Fruit fly (Drosophila melanogaster) whole organism, pupa: ENCODE results near the gene Obp99d.

Source experiments
- CG10348 ChIP-seq: fragments of 200-800 bp; sonication (Bioruptor generic); IDR thresholded peaks from 2 replicates; pipeline ENCODE4 v1.3.6; 2022; ENCODE audit warnings: missing biosample characterization, missing genetic modification characterization
- CG17806 ChIP-seq: fragments of 200-800 bp; sonication (Bioruptor generic); optimal IDR thresholded peaks from 2 replicates; lab custom pipeline; 2018; ENCODE audit warnings: missing biosample characterization, mild to moderate bottlenecking, missing genetic modification characterization, moderate library complexity
- CG32121 ChIP-seq: fragments of 200-800 bp; sonication (Bioruptor generic); IDR thresholded peaks from 2 replicates; pipeline ENCODE4 v1.3.6; 2022; ENCODE audit warnings: missing biosample characterization, missing genetic modification characterization
- CG8301 ChIP-seq: fragments of 200-800 bp; sonication (Bioruptor generic); optimal IDR thresholded peaks from 2 replicates; lab custom pipeline; 2018; ENCODE audit warnings: missing biosample characterization, mild to moderate bottlenecking, missing genetic modification characterization
- fd96Ca ChIP-seq: fragments of 200-800 bp; sonication (Bioruptor generic); IDR thresholded peaks from 3 replicates; pipeline ENCODE4 v1.3.6; 2022; ENCODE audit warnings: missing biosample characterization, missing genetic modification characterization
- rn ChIP-seq: fragments of 200-800 bp; sonication (Bioruptor generic); IDR thresholded peaks from 2 replicates; pipeline ENCODE4 v1.3.6; 2022; ENCODE audit warnings: missing biosample characterization, missing genetic modification characterization

dm6 chr3R:29760042-29760441 is 45.7 kb downstream of the Obp99d start:
- TF ChIP-seq rn (GFP tag; lab: Robert Waterston, UW) (no peak), CG17806 (no peak), CG10348 (GFP tag; lab: Robert Waterston, UW) (no peak), CG8301 (tag; lab: Kevin White, UChicago) (no peak), CG32121 (GFP tag; lab: Robert Waterston, UW) (no peak), fd96Ca (no peak)
